Worm (Caenorhabditis elegans): ENCODE measurements around the gene dnj-25.
A peak's percentile ranks its signal among the peaks of the same experiment; 100 is the strongest.

The dnj-25 gene

DNA sequence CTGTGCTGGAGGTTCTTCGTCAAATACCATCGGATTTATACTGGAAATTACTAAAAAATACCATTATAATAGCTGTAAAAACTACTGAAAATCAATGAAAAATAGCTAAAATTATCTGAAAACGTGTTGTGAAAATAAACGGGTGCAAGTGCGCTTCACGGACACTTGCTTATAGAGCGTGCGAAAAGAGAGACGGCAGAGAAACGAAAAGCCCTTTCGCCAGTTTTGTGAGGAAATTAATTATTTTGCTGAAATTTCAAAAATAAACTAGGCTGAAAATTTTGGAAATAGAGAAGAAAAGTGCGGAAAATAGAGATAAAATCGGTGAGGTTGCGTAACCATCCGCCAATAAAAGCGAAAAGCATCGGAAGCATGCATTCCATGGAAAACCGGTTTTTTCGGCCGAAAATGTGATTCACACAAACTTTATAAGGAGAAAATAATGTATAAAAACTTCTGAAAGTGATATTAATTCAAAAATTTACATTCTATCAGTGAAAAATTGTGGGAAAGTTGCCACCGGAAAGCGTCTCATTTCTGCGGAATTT is at the start of gene dnj-25:
Gene dnj-25, minus strand, starts transcription at position 57 of the 548 bp plus-strand sequence.
- peak; percentile 19 for TF ChIP-seq lin-15B (tag; optimal IDR thresholded peaks at IDR 0.05)
- no peak for TF ChIP-seq ztf-4 (tag; optimal IDR thresholded peaks at IDR 0.05)
- TF ChIP-seq pha-4 (tag; optimal IDR thresholded peaks at IDR 0.05), result peak; percentile 59
- no peak for TF ChIP-seq nhr-11 (tag; optimal IDR thresholded peaks at IDR 0.05)
- TF ChIP-seq unc-39 (tag; optimal IDR thresholded peaks at IDR 0.05), result no peak
- TF ChIP-seq lin-39 (tag; optimal IDR thresholded peaks at IDR 0.05), result no peak
- peak; percentile 25 for TF ChIP-seq nfya-1 (tag; optimal IDR thresholded peaks at IDR 0.05; ENCODE audit: insufficient read depth)
- TF ChIP-seq nhr-67 (tag; optimal IDR thresholded peaks at IDR 0.05), result no peak
- no peak for TF ChIP-seq ztf-11 (tag; optimal IDR thresholded peaks at IDR 0.05)
- TF ChIP-seq hmg-11 (tag; optimal IDR thresholded peaks at IDR 0.05), result peak; percentile 39
- TF ChIP-seq aly-2 (tag; optimal IDR thresholded peaks at IDR 0.05), result no peak
- peak; percentile 13 for TF ChIP-seq ama-1 (optimal IDR thresholded peaks at IDR 0.05)
- no peak for TF ChIP-seq ceh-16 (tag; optimal IDR thresholded peaks at IDR 0.05)
- TF ChIP-seq ceh-28 (tag; optimal IDR thresholded peaks at IDR 0.05), result no peak
- TF ChIP-seq sea-2 (GFP tag; optimal IDR thresholded peaks at IDR 0.05), result no peak
- TF ChIP-seq ceh-82 (tag; optimal IDR thresholded peaks at IDR 0.05), result no peak
- no peak for TF ChIP-seq nhr-28 (tag; optimal IDR thresholded peaks at IDR 0.05)

DNA sequence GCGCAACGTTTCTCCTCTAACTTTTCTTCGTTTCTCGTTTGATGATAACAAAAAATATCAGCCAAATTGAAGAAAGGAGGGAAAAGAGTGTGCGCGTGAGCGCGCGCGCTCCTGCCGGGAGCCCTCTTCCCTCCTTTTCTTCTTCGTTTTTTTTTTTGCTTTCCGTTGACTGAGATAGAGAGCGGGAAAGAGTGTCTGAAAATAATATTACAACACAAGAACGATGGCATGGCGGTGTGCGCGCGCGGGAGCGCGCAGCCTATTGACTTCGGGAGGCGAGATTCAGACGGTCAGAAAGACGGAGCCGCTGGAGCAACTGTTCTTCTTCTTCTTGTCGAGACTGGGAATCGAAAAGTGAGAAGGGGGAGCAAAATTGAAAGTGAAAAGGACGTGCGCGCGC is 49.6 kb upstream of the dnj-25 start:
- TF ChIP-seq egl-5 (tag; optimal IDR thresholded peaks at IDR 0.05) (no peak), lin-39 (tag; optimal IDR thresholded peaks at IDR 0.05) (peak; percentile 45), elt-2 (tag; optimal IDR thresholded peaks at IDR 0.05) (peak; percentile 53), nfya-1 (tag; optimal IDR thresholded peaks at IDR 0.05; ENCODE audit: insufficient read depth) (peak; percentile 42)

- TF ChIP-seq elt-3 (tag; optimal IDR thresholded peaks at IDR 0.05) (no peak), fkh-2 (tag; optimal IDR thresholded peaks at IDR 0.05) (no peak), nhr-11 (tag; optimal IDR thresholded peaks at IDR 0.05) (no peak), daf-12 (tag; optimal IDR thresholded peaks at IDR 0.05) (no peak), fkh-10 (GFP tag; optimal IDR thresholded peaks at IDR 0.05) (no peak), nfya-1 (tag; optimal IDR thresholded peaks at IDR 0.05; ENCODE audit: insufficient read depth) (no peak), mml-1 (tag; optimal IDR thresholded peaks at IDR 0.05) (no peak), lin-39 (tag; optimal IDR thresholded peaks at IDR 0.05) (no peak), ztf-11 (tag; optimal IDR thresholded peaks at IDR 0.05) (no peak), egl-5 (tag; optimal IDR thresholded peaks at IDR 0.05) (no peak), elt-2 (tag; optimal IDR thresholded peaks at IDR 0.05) (peak; percentile 68), pqm-1 (tag; optimal IDR thresholded peaks at IDR 0.05) (peak; percentile 43), unc-39 (tag; optimal IDR thresholded peaks at IDR 0.05) (no peak)
Observed at ce11 chrV:20792371-20792890, 48.3 kb upstream of the dnj-25 start, which contains the start of gene Y44A6D.3. TSS of gene Y44A6D.3 (minus strand) at chrV:20792421.

DNA sequence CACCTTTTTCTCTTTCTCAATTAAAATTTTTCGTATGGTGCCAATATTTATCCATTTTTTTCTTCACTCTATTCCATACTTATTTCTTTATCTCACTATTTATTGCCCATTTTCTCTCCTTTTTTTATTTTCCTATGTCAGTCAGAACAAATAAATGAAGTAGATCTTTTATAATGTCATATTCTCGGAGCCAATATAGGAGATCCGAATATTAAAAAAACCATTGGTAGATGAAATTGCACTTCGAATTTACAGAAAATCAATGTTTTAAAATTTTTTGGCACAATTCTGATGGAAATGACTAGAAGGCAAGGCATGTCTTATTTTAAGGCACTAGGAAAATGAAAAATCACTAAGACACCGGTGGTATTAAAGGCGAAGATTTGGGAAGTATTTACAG is 46.5 kb upstream of the dnj-25 start:
- TF ChIP-seq ceh-82 (tag; optimal IDR thresholded peaks at IDR 0.05) (peak; percentile 24), R02D3.7 (tag; optimal IDR thresholded peaks at IDR 0.05) (no peak)

DNA sequence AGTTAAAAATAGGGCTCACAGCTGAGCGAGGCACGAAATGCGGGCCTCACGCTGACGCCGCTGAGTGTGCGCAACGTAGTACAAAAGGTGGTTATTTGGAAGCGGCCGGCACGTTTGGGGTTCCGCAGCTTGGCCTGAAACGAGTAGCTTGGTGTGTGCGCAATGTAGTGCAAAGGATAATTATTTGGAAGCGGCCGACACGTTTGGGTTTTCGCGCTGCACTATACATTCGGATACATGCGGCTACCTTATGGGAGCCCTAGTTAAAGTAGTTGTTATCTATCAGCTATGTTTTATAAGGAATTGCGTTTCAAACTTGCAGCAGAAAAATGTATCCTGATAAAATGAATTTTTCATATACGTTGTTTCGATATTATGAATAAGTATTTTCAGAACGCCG is 45.9 kb upstream of the dnj-25 start, which contains the start of gene Y44A6D.1:
Gene Y44A6D.1, minus strand, starts transcription at position 23 of the 400 bp plus-strand sequence.
- TF ChIP-seq nhr-25 (tag; optimal IDR thresholded peaks at IDR 0.05), result no peak
- no peak for TF ChIP-seq unc-62 (GFP tag; optimal IDR thresholded peaks at IDR 0.05)
- TF ChIP-seq zag-1 (tag; optimal IDR thresholded peaks at IDR 0.05), result no peak
- TF ChIP-seq egl-5 (tag; optimal IDR thresholded peaks at IDR 0.05), result no peak
- TF ChIP-seq snpc-4 (tag; optimal IDR thresholded peaks at IDR 0.05), result no peak
- TF ChIP-seq nhr-28 (tag; optimal IDR thresholded peaks at IDR 0.05), result no peak
- TF ChIP-seq nhr-76 (tag; optimal IDR thresholded peaks at IDR 0.05), result no peak
- no peak for TF ChIP-seq elt-2 (tag; optimal IDR thresholded peaks at IDR 0.05)
- no peak for TF ChIP-seq nhr-43 (tag; optimal IDR thresholded peaks at IDR 0.05; ENCODE audit: poor library complexity, severe bottlenecking)
- no peak for TF ChIP-seq mdl-1 (tag; optimal IDR thresholded peaks at IDR 0.05)
- no peak for TF ChIP-seq nhr-237 (tag; optimal IDR thresholded peaks at IDR 0.05)
- no peak for TF ChIP-seq jun-1 (tag; optimal IDR thresholded peaks at IDR 0.05)
- TF ChIP-seq unc-39 (tag; optimal IDR thresholded peaks at IDR 0.05), result no peak
- no peak for TF ChIP-seq ztf-11 (tag; optimal IDR thresholded peaks at IDR 0.05)
- TF ChIP-seq nhr-11 (tag; optimal IDR thresholded peaks at IDR 0.05), result no peak
- TF ChIP-seq ZK546.5 (tag; optimal IDR thresholded peaks at IDR 0.05), result no peak
- no peak for TF ChIP-seq lin-39 (tag; optimal IDR thresholded peaks at IDR 0.05)

Measured in whole organism, L3 larva.